Worm (Caenorhabditis elegans) whole organism, midembryonic: ENCODE results near the gene plst-1.

Source experiments
- T22C8.4 ChIP-seq: fragments of 200-800 bp; sonication (Bioruptor generic); IDR thresholded peaks from 2 replicates; pipeline ENCODE4 v1.3.6; 2022; ENCODE audit warnings: missing genetic modification characterization, missing compliant biosample characterization
- cog-1 ChIP-seq: sonication (generic microtip); optimal IDR thresholded peaks from 2 replicates; lab custom pipeline; 2016; ENCODE audit warnings: missing genetic modification characterization, missing compliant biosample characterization
- flt-1 ChIP-seq: fragments of 200-800 bp; sonication (Bioruptor generic); IDR thresholded peaks from 2 replicates; pipeline ENCODE4 v1.3.6; 2022; ENCODE audit warnings: missing genetic modification characterization, missing compliant biosample characterization
- klf-2 ChIP-seq: fragments of 200-800 bp; sonication (Bioruptor generic); conservative IDR thresholded peaks from 2 replicates; pipeline ENCODE4 v1.3.6; 2022; ENCODE audit warnings: missing genetic modification reagents, missing genetic modification characterization, missing compliant biosample characterization
- med-1 ChIP-seq: sonication (generic microtip); optimal IDR thresholded peaks from 2 replicates; lab custom pipeline; 2017; ENCODE audit warnings: missing genetic modification characterization, mild to moderate bottlenecking, missing compliant biosample characterization, antibody characterized with exemption, missing genetic modification reagents; ENCODE audit not compliant: insufficient read depth
- ref-1 ChIP-seq: fragments of 200-800 bp; sonication (Bioruptor generic); conservative IDR thresholded peaks from 2 replicates; pipeline ENCODE4 v1.3.6; 2022; ENCODE audit warnings: missing genetic modification reagents, missing genetic modification characterization, missing compliant biosample characterization
- tab-1 ChIP-seq: fragments of 200-800 bp; sonication (Bioruptor generic); IDR thresholded peaks from 2 replicates; pipeline ENCODE4 v1.3.6; 2022; ENCODE audit warnings: missing genetic modification characterization, missing compliant biosample characterization
- ztf-23 ChIP-seq: fragments of 200-800 bp; sonication (Bioruptor generic); IDR thresholded peaks from 2 replicates; pipeline ENCODE4 v1.3.6; 2022; ENCODE audit warnings: missing genetic modification reagents, missing genetic modification characterization, missing compliant biosample characterization
- ztf-29 ChIP-seq: fragments of 200-800 bp; sonication (Bioruptor generic); IDR thresholded peaks from 2 replicates; pipeline ENCODE4 v1.3.6; 2022; ENCODE audit warnings: missing genetic modification reagents, missing genetic modification characterization, missing compliant biosample characterization

The plst-1 gene

DNA sequence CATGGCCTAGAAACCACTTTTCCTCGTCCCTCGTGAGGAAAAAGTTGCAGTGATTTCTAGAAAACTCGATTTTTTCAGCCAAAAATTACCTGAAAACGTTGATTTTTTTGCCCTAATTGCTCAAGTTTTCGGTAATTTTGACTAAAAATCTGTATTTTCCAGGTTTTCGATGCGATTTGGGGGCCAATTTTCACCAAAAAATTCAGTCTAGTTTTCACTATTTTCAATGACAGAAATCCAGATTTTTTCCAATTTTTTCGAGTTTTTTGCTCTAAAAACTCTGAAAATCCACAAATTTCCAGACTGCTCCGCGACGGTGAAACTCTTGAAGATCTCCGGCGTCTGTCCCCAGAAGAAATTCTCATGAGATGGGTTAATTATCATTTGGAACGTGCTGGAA lies at the start of gene plst-1:
TSS of gene plst-1 (plus strand) at position 301 of the 400 bp plus-strand sequence.
- TF ChIP-seq ref-1 (GFP tag; lab: Robert Waterston, UW) (no peak), ztf-29 (no peak), klf-2 (GFP tag; lab: Robert Waterston, UW) (no peak), ztf-23 (no peak), tab-1 (GFP tag; lab: Robert Waterston, UW) (no peak), cog-1 (tag; lab: Kevin White, UChicago) (no peak), med-1 (GFP tag; lab: Kevin White, UChicago) (no peak), flt-1 (GFP tag; lab: Robert Waterston, UW) (no peak), T22C8.4 (GFP tag; lab: Robert Waterston, UW) (no peak)

DNA sequence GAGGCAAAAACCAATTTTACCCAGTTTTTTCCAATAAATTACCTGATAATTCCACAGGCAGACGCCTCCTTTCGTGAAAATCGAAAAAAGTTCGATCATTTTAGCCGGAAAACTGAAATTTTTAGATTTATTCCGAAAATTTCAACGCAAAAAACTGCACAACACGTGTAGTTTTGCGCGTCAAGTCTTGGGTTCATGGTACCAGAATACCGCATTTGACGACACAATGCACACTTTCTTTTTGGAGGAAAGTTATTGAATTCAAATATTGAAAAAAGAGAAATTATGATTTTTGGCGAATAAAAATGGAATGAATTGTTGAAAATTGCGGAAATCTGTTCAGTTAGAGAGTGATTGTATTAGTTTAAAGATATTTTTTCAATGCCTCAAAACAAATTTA lies 49.7 kb upstream of the plst-1 start, which contains the start of gene F38A1.8:
TSS of gene F38A1.8 (minus strand) at position 167 of the 400 bp plus-strand sequence.
- TF ChIP-seq ztf-23 (0 out of 2 replicates have a peak, but pooled peaks have one; percentile 41), cog-1 (tag; lab: Kevin White, UChicago) (no peak)

DNA sequence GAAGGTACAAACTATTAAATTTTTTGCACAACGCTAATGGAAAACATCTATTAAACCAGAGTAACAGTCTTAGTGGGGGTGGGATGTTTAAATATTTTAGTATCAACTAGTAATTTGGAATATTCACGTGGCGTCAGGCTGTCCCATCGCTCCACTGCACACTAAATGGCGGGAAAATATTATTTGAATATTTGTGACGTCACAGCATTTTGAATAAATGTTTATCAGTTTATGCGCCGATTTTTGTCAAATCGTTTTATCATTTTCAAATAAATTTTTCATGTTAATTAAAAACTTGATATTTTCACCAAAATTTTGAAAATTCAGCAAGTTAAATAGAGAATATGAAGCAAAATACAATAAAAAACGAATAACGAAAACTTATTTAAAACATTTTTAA lies 46.1 kb upstream of the plst-1 start, which contains the start of gene F38A1.15:
TSS of gene F38A1.15 (minus strand) at position 101 of the 400 bp plus-strand sequence.
- TF ChIP-seq T22C8.4 (GFP tag; lab: Robert Waterston, UW) (no peak), cog-1 (tag; lab: Kevin White, UChicago) (no peak), flt-1 (GFP tag; lab: Robert Waterston, UW) (no peak), med-1 (GFP tag; lab: Kevin White, UChicago) (no peak), ztf-29 (no peak), ztf-23 (no peak), ref-1 (GFP tag; lab: Robert Waterston, UW) (no peak), tab-1 (GFP tag; lab: Robert Waterston, UW) (no peak), klf-2 (GFP tag; lab: Robert Waterston, UW) (no peak)

DNA sequence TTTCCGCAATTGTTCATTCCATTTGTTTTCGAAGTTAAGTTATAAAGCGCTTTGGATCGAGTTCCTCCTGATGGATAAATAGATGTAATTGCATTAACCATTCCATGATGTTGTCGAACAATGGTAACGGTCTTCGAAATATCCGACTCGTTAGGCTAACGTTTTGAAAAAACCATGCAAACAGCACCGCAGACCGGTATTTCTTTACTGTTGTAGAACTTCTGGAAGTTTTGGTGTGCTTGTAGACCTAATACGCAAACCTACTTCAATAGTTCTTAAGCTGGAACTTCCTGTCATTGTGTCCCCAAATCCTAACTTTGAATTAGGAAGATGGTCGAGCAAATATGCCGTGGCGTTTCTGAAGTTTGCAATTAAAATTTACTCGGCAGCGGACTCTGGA lies 44.2 kb upstream of the plst-1 start, which contains the start of gene F38A1.9:
TSS of gene F38A1.9 (minus strand) at position 101 of the 400 bp plus-strand sequence.
- TF ChIP-seq ztf-29 (no peak), ztf-23 (no peak), tab-1 (GFP tag; lab: Robert Waterston, UW) (no peak), T22C8.4 (GFP tag; lab: Robert Waterston, UW) (no peak), cog-1 (tag; lab: Kevin White, UChicago) (no peak), ref-1 (GFP tag; lab: Robert Waterston, UW) (no peak), med-1 (GFP tag; lab: Kevin White, UChicago) (no peak), klf-2 (GFP tag; lab: Robert Waterston, UW) (no peak), flt-1 (GFP tag; lab: Robert Waterston, UW) (no peak)

DNA sequence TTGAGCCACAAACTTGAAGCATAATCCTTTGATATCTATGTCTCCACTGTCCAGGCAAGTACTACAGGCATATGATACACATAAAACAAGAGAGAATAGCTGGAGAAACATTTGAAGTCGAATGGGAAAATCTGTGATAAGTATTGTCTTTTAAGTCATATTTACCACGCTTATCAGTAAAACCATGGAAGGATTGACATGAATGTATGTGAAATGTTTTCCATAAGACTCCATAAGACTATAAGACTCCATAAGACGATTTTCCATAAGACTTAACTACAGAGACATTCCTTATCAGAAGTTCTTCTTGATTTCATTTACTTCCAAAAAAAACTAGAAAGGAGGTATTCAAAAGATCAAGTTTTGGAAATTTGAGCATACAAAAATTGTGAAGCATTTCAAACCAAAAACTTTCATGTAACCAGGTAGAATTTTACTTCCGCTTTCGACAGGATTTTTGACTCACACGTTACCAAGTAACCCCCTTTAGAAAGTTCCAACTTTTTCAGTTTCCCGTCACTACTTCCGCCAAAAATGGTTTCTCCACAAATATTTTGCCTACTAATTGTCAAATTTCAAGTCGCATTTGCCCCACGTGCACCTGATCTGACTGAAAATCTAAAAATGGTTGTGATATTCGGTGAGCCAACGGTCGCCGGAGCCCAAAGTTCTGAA lies 42.5 kb upstream of the plst-1 start, which contains the start of the genes clec-165 and F38A1.11:
TSS of gene clec-165 (minus strand) at position 125 of the 675 bp plus-strand sequence.
TSS of gene F38A1.11 (plus strand) at position 625 of the 675 bp plus-strand sequence.
- TF ChIP-seq tab-1 (GFP tag; lab: Robert Waterston, UW) = no peak
- no peak for TF ChIP-seq T22C8.4 (GFP tag; lab: Robert Waterston, UW)
- TF ChIP-seq flt-1 (GFP tag; lab: Robert Waterston, UW) = no peak
- no peak for TF ChIP-seq klf-2 (GFP tag; lab: Robert Waterston, UW)
- TF ChIP-seq cog-1 (tag; lab: Kevin White, UChicago) = no peak
- TF ChIP-seq ztf-23 = no peak
- no peak for TF ChIP-seq ztf-29
- no peak for TF ChIP-seq med-1 (GFP tag; lab: Kevin White, UChicago)
- no peak for TF ChIP-seq ref-1 (GFP tag; lab: Robert Waterston, UW)

DNA sequence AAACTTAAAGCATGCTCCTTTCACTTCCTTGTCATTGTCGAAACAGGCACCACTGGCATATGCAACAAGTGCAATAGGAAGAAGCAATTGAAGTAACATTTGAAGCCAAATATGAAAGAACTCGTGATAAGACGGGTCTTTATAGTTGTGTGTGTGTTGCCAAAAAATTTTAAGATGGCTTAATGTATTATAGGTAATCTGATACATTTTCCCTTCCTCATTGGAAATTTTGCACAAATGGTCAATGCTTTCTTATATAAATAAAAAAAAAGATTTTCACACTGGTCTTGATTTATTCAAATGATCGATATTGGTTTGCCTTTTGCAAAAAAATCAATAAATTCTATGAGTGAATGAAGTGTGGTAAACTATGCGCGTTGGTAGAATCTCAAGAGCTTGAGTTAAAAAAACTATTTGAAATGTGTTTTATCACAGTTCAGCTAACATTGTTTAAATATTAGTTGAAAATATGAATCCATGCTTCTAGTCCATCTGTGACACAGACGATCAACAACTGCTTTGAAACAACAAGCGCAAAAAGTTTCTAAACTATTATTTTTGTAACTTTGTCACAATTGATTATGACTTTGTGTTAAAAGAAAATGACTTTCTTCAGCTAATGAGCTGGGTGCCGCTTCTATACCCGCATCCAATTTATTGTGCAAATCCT lies 38.0 kb upstream of the plst-1 start, which contains the start of the genes clec-166 and F38A1.6:
TSS of gene clec-166 (minus strand) at position 101 of the 670 bp plus-strand sequence.
TSS of gene F38A1.6 (plus strand) at position 620 of the 670 bp plus-strand sequence.
- TF ChIP-seq ztf-23 = no peak
- TF ChIP-seq flt-1 (GFP tag; lab: Robert Waterston, UW) = no peak
- no peak for TF ChIP-seq med-1 (GFP tag; lab: Kevin White, UChicago)
- no peak for TF ChIP-seq klf-2 (GFP tag; lab: Robert Waterston, UW)
- TF ChIP-seq tab-1 (GFP tag; lab: Robert Waterston, UW) = no peak
- no peak for TF ChIP-seq cog-1 (tag; lab: Kevin White, UChicago)
- no peak for TF ChIP-seq ref-1 (GFP tag; lab: Robert Waterston, UW)
- no peak for TF ChIP-seq ztf-29
- no peak for TF ChIP-seq T22C8.4 (GFP tag; lab: Robert Waterston, UW)

DNA sequence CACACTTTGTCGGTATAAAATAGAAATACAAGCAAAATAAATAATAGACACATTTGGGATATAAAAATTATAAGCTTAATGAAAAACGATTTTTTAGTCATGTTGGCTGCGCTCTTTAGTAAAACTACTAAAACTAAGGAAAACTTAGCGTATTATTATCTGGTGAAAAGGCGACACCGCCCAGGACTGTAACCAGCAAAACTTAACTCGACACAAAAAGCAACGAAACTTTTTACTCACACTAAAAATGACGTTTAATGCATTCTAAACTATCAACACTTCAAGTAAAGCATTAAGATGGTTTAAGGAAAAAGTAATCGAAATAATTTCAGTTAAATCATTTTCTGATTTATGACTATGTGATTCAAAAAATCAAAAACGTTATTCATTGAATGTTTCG lies 33.8 kb upstream of the plst-1 start, which contains the start of gene clec-167:
TSS of gene clec-167 (minus strand) at position 101 of the 400 bp plus-strand sequence.
- TF ChIP-seq ztf-29 = no peak
- no peak for TF ChIP-seq T22C8.4 (GFP tag; lab: Robert Waterston, UW)
- no peak for TF ChIP-seq ref-1 (GFP tag; lab: Robert Waterston, UW)
- no peak for TF ChIP-seq tab-1 (GFP tag; lab: Robert Waterston, UW)
- TF ChIP-seq klf-2 (GFP tag; lab: Robert Waterston, UW) = no peak
- TF ChIP-seq med-1 (GFP tag; lab: Kevin White, UChicago) = no peak
- TF ChIP-seq flt-1 (GFP tag; lab: Robert Waterston, UW) = no peak
- TF ChIP-seq cog-1 (tag; lab: Kevin White, UChicago) = no peak

DNA sequence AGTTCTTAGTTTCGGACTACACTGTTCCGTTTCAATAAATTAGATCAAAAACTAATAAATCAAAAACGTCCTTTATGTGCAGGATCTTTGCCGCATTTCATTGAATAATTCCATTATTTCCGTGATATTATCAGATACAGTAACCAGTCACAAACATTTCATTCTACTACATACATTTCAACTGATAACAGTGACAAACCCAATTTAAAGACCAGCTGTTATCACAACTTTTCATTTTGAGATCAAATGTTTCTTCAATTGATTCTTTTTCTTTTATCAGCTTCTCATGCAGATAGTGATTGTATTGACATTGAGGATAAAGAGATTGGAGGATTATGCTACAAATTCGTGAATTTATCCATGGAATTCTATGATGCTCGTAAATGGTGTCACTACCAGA lies 32.7 kb upstream of the plst-1 start, which contains the start of gene clec-168:
TSS of gene clec-168 (plus strand) at position 247 of the 400 bp plus-strand sequence.
- no peak for TF ChIP-seq ztf-29
- no peak for TF ChIP-seq ztf-23
- no peak for TF ChIP-seq T22C8.4 (GFP tag; lab: Robert Waterston, UW)
- TF ChIP-seq klf-2 (GFP tag; lab: Robert Waterston, UW) = no peak
- TF ChIP-seq med-1 (GFP tag; lab: Kevin White, UChicago) = no peak
- TF ChIP-seq ref-1 (GFP tag; lab: Robert Waterston, UW) = no peak
